Fruit fly (Drosophila melanogaster): ENCODE measurements around the gene Afti.

Afti gene

DNA sequence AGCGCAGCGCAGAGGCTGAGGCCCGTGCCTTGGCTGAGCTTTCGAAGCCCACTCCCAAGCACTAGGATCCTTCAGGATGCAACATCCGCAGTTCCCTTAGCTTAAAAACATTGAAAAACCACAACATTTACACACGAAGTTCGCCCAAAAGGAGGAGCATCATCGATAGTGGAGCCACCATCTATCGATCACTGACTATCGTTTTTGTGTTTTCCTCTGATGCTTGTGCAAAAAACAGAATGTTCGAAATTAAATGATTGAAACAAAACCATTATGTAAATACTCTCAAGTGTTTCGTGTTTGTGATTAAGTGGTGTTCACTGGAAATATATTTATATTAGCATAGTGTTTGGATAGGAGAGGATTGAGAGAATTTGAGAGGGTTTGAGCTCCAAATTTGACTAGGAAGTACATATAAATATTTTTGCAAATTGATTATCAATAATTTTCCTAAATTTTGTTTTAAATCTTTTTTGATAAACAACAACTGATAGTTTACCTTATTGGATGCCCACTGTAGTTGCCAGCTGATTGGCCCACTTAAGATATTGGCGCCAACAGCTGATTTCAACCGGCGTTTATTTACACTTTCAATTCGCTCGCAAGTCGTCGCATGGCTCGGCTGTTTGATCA lies 1.1 kb upstream of the Afti start, which contains the start of gene spn-B:
Gene spn-B (plus strand): TSS at position 580 of the 633 bp plus-strand sequence.
- TF ChIP-seq pad (GFP tag; optimal IDR thresholded peaks at IDR 0.05) (peak; percentile 56), tj (GFP tag; optimal IDR thresholded peaks at IDR 0.05) (peak; percentile 47), CG11617 (GFP tag; optimal IDR thresholded peaks at IDR 0.05) (peak; percentile 81), cic (GFP tag; optimal IDR thresholded peaks at IDR 0.05) (peak; percentile 66), bab1 (GFP tag; optimal IDR thresholded peaks at IDR 0.05) (peak; percentile 77), CG33017 (tag; optimal IDR thresholded peaks at IDR 0.05) (peak; percentile 53), ovo (GFP tag; optimal IDR thresholded peaks at IDR 0.05) (no peak), CG5204 (GFP tag; optimal IDR thresholded peaks at IDR 0.05) (peak; percentile 63), Clk (GFP tag; optimal IDR thresholded peaks at IDR 0.05) (no peak), CG14711 (tag; optimal IDR thresholded peaks at IDR 0.05) (peak; percentile 52), cnc (optimal IDR thresholded peaks at IDR 0.05) (no peak), toe (GFP tag; optimal IDR thresholded peaks at IDR 0.05) (peak; percentile 64), CG7045 (GFP tag; optimal IDR thresholded peaks at IDR 0.05) (peak; percentile 55), Crg-1 (GFP tag; optimal IDR thresholded peaks at IDR 0.05) (peak; percentile 31), CG1620 (GFP tag; optimal IDR thresholded peaks at IDR 0.05) (peak; percentile 40), CG7101 (tag; optimal IDR thresholded peaks at IDR 0.05) (peak; percentile 74), kay (GFP tag; ENCODE audit: borderline replicate concordance) (peak; percentile 32), CG12768 (GFP tag; optimal IDR thresholded peaks at IDR 0.05) (peak; percentile 70), Mnt (GFP tag; optimal IDR thresholded peaks at IDR 0.05) (peak; percentile 57), Hr96 (GFP tag; optimal IDR thresholded peaks at IDR 0.05) (peak; percentile 69)

DNA sequence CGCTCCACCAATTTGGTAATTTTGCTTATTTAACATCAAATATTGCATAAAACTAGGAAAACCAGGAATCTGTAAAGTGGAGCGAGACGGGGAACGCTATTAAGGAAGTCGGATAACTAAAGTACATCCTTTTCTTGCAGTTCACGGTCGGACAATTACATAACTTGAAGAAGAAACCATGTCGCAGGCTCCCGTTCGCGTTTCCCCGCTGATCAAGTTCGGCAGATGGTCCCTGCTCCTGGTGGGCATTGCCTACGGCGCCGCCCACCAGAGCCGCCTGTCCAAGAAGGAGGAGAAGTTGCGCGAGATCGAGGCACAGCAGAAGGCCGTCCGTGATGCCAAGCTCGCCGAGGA lies 601 bp upstream of the Afti start:
- TF ChIP-seq bab1 (GFP tag; optimal IDR thresholded peaks at IDR 0.05), result no peak
- no peak for TF ChIP-seq CG7045 (GFP tag; optimal IDR thresholded peaks at IDR 0.05)
- no peak for TF ChIP-seq Hr96 (GFP tag; optimal IDR thresholded peaks at IDR 0.05)
- no peak for TF ChIP-seq cic (GFP tag; optimal IDR thresholded peaks at IDR 0.05)
- TF ChIP-seq CG7101 (tag; optimal IDR thresholded peaks at IDR 0.05), result no peak
- TF ChIP-seq pad (GFP tag; optimal IDR thresholded peaks at IDR 0.05), result no peak
- TF ChIP-seq Crg-1 (GFP tag; optimal IDR thresholded peaks at IDR 0.05), result no peak
- TF ChIP-seq CG14711 (tag; optimal IDR thresholded peaks at IDR 0.05), result no peak
- TF ChIP-seq cnc (optimal IDR thresholded peaks at IDR 0.05), result no peak
- no peak for TF ChIP-seq CG5204 (GFP tag; optimal IDR thresholded peaks at IDR 0.05)
- TF ChIP-seq kay (GFP tag; ENCODE audit: borderline replicate concordance), result no peak
- TF ChIP-seq Mnt (GFP tag; optimal IDR thresholded peaks at IDR 0.05), result no peak
- no peak for TF ChIP-seq toe (GFP tag; optimal IDR thresholded peaks at IDR 0.05)
- TF ChIP-seq tj (GFP tag; optimal IDR thresholded peaks at IDR 0.05), result no peak
- no peak for TF ChIP-seq CG33017 (tag; optimal IDR thresholded peaks at IDR 0.05)
- TF ChIP-seq Clk (GFP tag; optimal IDR thresholded peaks at IDR 0.05), result no peak

DNA sequence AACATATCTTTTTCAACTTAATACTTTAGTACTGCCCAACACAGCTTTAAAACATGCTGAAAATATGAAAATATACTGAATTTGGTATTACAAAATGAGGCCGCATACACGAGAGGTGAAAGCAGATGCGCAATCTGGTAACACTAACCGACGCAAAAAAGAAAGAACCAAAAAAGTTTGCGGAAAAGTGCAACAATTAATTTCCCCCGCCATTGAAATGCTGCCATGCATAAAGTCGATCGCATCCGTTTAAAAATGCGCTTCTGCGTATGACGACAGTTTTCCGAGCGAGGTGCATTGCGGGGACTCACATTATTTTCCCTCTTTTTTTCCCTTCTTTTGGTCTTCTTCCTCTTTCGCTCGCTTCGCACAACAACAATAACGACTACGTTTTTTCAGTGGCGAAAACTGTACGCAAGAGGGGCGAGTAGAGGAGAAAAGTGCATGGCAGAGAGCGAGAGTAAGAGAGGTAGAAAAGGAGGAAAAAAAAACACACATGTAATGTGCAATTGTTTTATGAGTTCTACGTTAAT lies 10.5 kb downstream of the Afti start, which contains the start of gene Set8:
Gene Set8 (plus strand): TSS at position 127 of the 533 bp plus-strand sequence.
- TF ChIP-seq ovo (GFP tag; optimal IDR thresholded peaks at IDR 0.05) (no peak), CG1620 (GFP tag; optimal IDR thresholded peaks at IDR 0.05) (no peak), CG7045 (GFP tag; optimal IDR thresholded peaks at IDR 0.05) (no peak), CG11617 (GFP tag; optimal IDR thresholded peaks at IDR 0.05) (peak; percentile 56), Clk (GFP tag; optimal IDR thresholded peaks at IDR 0.05) (no peak), toe (GFP tag; optimal IDR thresholded peaks at IDR 0.05) (no peak), CG5204 (GFP tag; optimal IDR thresholded peaks at IDR 0.05) (no peak), CG14711 (tag; optimal IDR thresholded peaks at IDR 0.05) (peak; percentile 33), bab1 (GFP tag; optimal IDR thresholded peaks at IDR 0.05) (peak; percentile 56), CG7101 (tag; optimal IDR thresholded peaks at IDR 0.05) (no peak), CG33017 (tag; optimal IDR thresholded peaks at IDR 0.05) (peak; percentile 56), cnc (optimal IDR thresholded peaks at IDR 0.05) (no peak), tj (GFP tag; optimal IDR thresholded peaks at IDR 0.05) (peak; percentile 34), pad (GFP tag; optimal IDR thresholded peaks at IDR 0.05) (peak; percentile 67), Crg-1 (GFP tag; optimal IDR thresholded peaks at IDR 0.05) (peak; percentile 36), CG12768 (GFP tag; optimal IDR thresholded peaks at IDR 0.05) (peak; percentile 70), Mnt (GFP tag; optimal IDR thresholded peaks at IDR 0.05) (peak; percentile 86), Hr96 (GFP tag; optimal IDR thresholded peaks at IDR 0.05) (no peak), kay (GFP tag; ENCODE audit: borderline replicate concordance) (no peak), cic (GFP tag; optimal IDR thresholded peaks at IDR 0.05) (peak; percentile 74)

DNA sequence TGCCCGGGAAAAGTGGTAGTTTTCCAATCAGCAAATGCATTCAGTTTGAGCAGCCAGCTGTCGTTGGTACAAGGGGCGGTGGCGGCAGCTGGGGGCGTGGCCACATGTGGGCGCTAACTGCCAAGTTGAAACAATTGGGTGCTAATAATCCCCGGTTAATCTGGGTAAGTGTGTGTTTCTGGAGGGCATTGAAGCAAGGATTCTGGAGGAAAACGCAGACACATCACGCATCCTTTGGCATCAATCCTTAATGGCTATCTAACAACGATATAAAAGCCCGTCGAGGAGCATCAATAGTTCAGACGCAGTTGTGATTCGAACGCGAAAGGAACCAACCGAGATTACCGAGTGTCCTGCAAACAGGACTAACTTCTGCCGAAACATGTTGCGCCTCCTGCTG lies 11.9 kb downstream of the Afti start, which contains the start of gene Crz:
Gene Crz (plus strand): TSS at position 301 of the 400 bp plus-strand sequence.
- no peak for TF ChIP-seq CG33017 (tag; optimal IDR thresholded peaks at IDR 0.05)
- no peak for TF ChIP-seq CG14711 (tag; optimal IDR thresholded peaks at IDR 0.05)
- TF ChIP-seq Crg-1 (GFP tag; optimal IDR thresholded peaks at IDR 0.05), result no peak
- no peak for TF ChIP-seq CG12768 (GFP tag; optimal IDR thresholded peaks at IDR 0.05)
- no peak for TF ChIP-seq Hr96 (GFP tag; optimal IDR thresholded peaks at IDR 0.05)
- TF ChIP-seq pad (GFP tag; optimal IDR thresholded peaks at IDR 0.05), result no peak
- TF ChIP-seq tj (GFP tag; optimal IDR thresholded peaks at IDR 0.05), result no peak
- no peak for TF ChIP-seq CG7045 (GFP tag; optimal IDR thresholded peaks at IDR 0.05)
- TF ChIP-seq toe (GFP tag; optimal IDR thresholded peaks at IDR 0.05), result no peak
- TF ChIP-seq CG7101 (tag; optimal IDR thresholded peaks at IDR 0.05), result no peak
- no peak for TF ChIP-seq CG1620 (GFP tag; optimal IDR thresholded peaks at IDR 0.05)
- no peak for TF ChIP-seq CG11617 (GFP tag; optimal IDR thresholded peaks at IDR 0.05)
- no peak for TF ChIP-seq Clk (GFP tag; optimal IDR thresholded peaks at IDR 0.05)
- no peak for TF ChIP-seq kay (GFP tag; ENCODE audit: borderline replicate concordance)
- no peak for TF ChIP-seq bab1 (GFP tag; optimal IDR thresholded peaks at IDR 0.05)

DNA sequence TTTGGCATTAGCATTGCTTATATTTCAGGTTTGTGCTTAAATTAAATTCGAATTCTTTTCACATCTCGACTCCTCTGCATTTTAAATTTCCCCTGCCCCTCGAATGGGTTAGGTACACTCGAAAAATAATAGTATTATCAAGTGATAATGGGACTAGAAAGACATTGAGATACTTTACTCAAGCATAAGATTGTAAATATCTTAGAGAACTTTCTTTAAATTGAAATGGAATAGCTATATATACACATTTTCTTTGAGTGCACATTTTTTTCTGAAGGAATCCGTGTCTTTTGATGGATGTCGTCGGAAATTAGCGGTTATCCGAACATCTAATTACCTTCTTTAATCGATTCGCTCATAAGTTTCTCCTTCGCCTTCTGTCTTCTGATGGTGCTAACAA lies 15.5 kb downstream of the Afti start:
- TF ChIP-seq CG14711 (tag; optimal IDR thresholded peaks at IDR 0.05) (no peak), CG12768 (GFP tag; optimal IDR thresholded peaks at IDR 0.05) (no peak), CG5204 (GFP tag; optimal IDR thresholded peaks at IDR 0.05) (no peak), cic (GFP tag; optimal IDR thresholded peaks at IDR 0.05) (no peak), bab1 (GFP tag; optimal IDR thresholded peaks at IDR 0.05) (no peak), Crg-1 (GFP tag; optimal IDR thresholded peaks at IDR 0.05) (no peak), CG33017 (tag; optimal IDR thresholded peaks at IDR 0.05) (no peak), Hr96 (GFP tag; optimal IDR thresholded peaks at IDR 0.05) (no peak)

Data from whole organism, adult.